Worm (Caenorhabditis elegans) whole organism, midembryonic: ENCODE results near the gene mogs-1.

Experiments used
- T22C8.4 ChIP-seq: fragments of 200-800 bp; sonication (Bioruptor generic); IDR thresholded peaks from 2 replicates; pipeline ENCODE4 v1.3.6; 2022; ENCODE audit warnings: missing genetic modification characterization, missing compliant biosample characterization
- flt-1 ChIP-seq: fragments of 200-800 bp; sonication (Bioruptor generic); IDR thresholded peaks from 2 replicates; pipeline ENCODE4 v1.3.6; 2022; ENCODE audit warnings: missing genetic modification characterization, missing compliant biosample characterization
- klf-2 ChIP-seq: fragments of 200-800 bp; sonication (Bioruptor generic); conservative IDR thresholded peaks from 2 replicates; pipeline ENCODE4 v1.3.6; 2022; ENCODE audit warnings: missing genetic modification reagents, missing genetic modification characterization, missing compliant biosample characterization
- med-1 ChIP-seq: sonication (generic microtip); optimal IDR thresholded peaks from 2 replicates; lab custom pipeline; 2017; ENCODE audit warnings: missing genetic modification characterization, mild to moderate bottlenecking, missing compliant biosample characterization, antibody characterized with exemption, missing genetic modification reagents; ENCODE audit not compliant: insufficient read depth
- ref-1 ChIP-seq: fragments of 200-800 bp; sonication (Bioruptor generic); conservative IDR thresholded peaks from 2 replicates; pipeline ENCODE4 v1.3.6; 2022; ENCODE audit warnings: missing genetic modification reagents, missing genetic modification characterization, missing compliant biosample characterization
- tab-1 ChIP-seq: fragments of 200-800 bp; sonication (Bioruptor generic); IDR thresholded peaks from 2 replicates; pipeline ENCODE4 v1.3.6; 2022; ENCODE audit warnings: missing genetic modification characterization, missing compliant biosample characterization
- ztf-23 ChIP-seq: fragments of 200-800 bp; sonication (Bioruptor generic); IDR thresholded peaks from 2 replicates; pipeline ENCODE4 v1.3.6; 2022; ENCODE audit warnings: missing genetic modification reagents, missing genetic modification characterization, missing compliant biosample characterization
- ztf-29 ChIP-seq: fragments of 200-800 bp; sonication (Bioruptor generic); IDR thresholded peaks from 2 replicates; pipeline ENCODE4 v1.3.6; 2022; ENCODE audit warnings: missing genetic modification reagents, missing genetic modification characterization, missing compliant biosample characterization

ce11 chrIV:11011920-11012319 is 9.8 kb downstream of the mogs-1 start, which contains the start of gene ndx-9:
- no peak for TF ChIP-seq med-1 (GFP tag; lab: Kevin White, UChicago)
- no peak for TF ChIP-seq flt-1
- no peak for TF ChIP-seq klf-2 (GFP tag; lab: Robert Waterston, UW)
- TF ChIP-seq ztf-29 (GFP tag; lab: Robert Waterston, UW), result no peak
- TF ChIP-seq ztf-23 (GFP tag; lab: Robert Waterston, UW), result no peak
- TF ChIP-seq ref-1 (GFP tag; lab: Robert Waterston, UW), result no peak
- TF ChIP-seq T22C8.4 (GFP tag; lab: Robert Waterston, UW), result no peak
- TF ChIP-seq tab-1, result no peak
